Worm (Caenorhabditis elegans): ENCODE results near the gene C34C6.10.

C34C6.10 gene

DNA sequence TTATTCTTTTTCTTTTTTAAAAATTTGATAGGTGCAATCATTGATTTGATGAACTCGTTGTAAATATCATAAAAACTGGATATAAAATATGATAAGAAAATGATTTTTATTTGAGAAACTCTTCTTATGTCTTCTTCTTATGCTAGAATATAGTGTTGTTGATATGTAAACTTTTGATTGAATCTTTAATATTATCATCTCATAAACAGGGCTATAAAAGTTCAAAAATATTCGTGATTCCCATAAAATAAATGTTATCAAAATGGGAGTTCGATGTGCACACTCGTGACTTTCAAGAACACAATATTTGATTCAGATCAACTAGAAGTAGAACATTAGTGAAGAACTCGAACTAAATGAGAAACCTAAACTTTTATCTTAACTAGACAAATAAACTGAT is 43.3 kb upstream of the C34C6.10 start (continued):
- TF ChIP-seq nhr-77 (tag; optimal IDR thresholded peaks at IDR 0.05) (no peak), nhr-23 (tag; optimal IDR thresholded peaks at IDR 0.05) (no peak), nhr-6 (tag; optimal IDR thresholded peaks at IDR 0.05) (no peak), elt-3 (tag; optimal IDR thresholded peaks at IDR 0.05) (no peak), sma-3 (GFP tag; optimal IDR thresholded peaks at IDR 0.05) (no peak), R02D3.7 (tag; optimal IDR thresholded peaks at IDR 0.05) (no peak)

DNA sequence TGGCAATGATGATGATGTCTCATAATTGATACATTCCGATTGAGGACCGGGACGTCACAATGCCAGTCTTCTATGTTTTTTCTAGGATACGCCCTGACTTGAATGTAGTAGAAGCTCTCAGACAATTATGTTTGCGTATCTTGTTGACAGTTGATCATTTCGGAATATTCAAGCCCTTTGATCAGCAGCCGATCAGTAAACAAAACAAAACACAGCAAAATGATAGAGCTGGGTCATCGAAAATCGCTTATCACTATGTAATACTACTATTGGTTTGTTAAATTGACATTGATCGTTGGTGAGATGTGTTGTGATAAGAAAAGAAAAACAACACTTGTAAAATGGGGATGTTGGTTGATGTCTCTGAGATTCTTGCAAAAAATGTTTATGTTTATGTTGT is 42.6 kb upstream of the C34C6.10 start:
- no peak for TF ChIP-seq C34F6.9 (tag; optimal IDR thresholded peaks at IDR 0.05)

DNA sequence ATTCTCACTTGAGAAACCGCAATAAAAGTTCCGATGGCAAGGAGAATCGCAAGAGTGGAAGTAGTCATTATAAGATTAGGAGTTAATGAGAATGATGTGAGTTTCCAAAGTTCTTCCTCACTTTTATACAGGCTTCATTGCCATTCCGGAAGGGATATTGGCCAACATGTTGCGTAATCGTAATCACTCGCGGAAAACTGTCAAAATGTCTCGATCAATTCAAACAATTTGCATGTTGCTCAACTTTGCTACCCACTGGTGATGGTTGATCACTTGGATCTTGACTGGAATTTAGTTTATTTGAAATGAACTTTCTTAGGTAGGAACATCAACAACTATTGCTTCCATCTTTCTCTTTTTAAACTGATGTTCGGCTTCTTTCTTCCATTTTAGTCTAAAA is 41.8 kb upstream of the C34C6.10 start, which contains the start of gene idpb-4:
Gene idpb-4, minus strand, starts transcription at position 101 of the 400 bp plus-strand sequence.
- no peak for TF ChIP-seq nhr-10 (tag; optimal IDR thresholded peaks at IDR 0.05)
- TF ChIP-seq gmeb-1 (tag; optimal IDR thresholded peaks at IDR 0.05): no peak
- TF ChIP-seq nhr-129 (tag; optimal IDR thresholded peaks at IDR 0.05): no peak
- TF ChIP-seq zag-1 (tag; optimal IDR thresholded peaks at IDR 0.05): no peak
- TF ChIP-seq ceh-16 (tag; optimal IDR thresholded peaks at IDR 0.05): no peak
- TF ChIP-seq nhr-12 (tag; optimal IDR thresholded peaks at IDR 0.05): no peak
- TF ChIP-seq fos-1 (tag; optimal IDR thresholded peaks at IDR 0.05): no peak
- TF ChIP-seq nhr-25 (tag; optimal IDR thresholded peaks at IDR 0.05): no peak
- no peak for TF ChIP-seq ztf-4 (tag; optimal IDR thresholded peaks at IDR 0.05)
- no peak for TF ChIP-seq elt-1 (tag; optimal IDR thresholded peaks at IDR 0.05)
- no peak for TF ChIP-seq nhr-21 (tag; optimal IDR thresholded peaks at IDR 0.05)
- no peak for TF ChIP-seq ZK546.5 (tag; optimal IDR thresholded peaks at IDR 0.05)
- TF ChIP-seq lsy-2 (tag; optimal IDR thresholded peaks at IDR 0.05): no peak
- TF ChIP-seq ztf-1 (GFP tag; conservative IDR thresholded peaks at IDR 0.05): no peak
- TF ChIP-seq lin-11 (tag; optimal IDR thresholded peaks at IDR 0.05): no peak

DNA sequence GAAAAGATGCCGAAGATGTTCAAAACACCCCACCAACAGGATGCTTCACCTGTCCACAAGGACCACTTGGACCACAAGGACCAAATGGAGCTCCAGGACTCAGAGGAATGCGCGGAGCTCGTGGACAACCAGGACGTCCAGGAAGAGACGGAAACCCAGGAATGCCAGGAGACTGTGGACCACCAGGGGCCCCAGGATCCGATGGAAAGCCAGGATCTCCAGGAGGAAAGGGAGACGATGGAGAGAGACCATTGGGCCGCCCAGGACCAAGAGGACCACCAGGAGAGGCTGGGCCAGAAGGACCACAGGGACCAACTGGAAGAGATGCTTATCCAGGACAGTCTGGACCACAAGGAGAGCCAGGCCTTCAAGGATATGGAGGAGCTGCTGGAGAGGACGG is 37.9 kb upstream of the C34C6.10 start:
- TF ChIP-seq snpc-4 (tag; optimal IDR thresholded peaks at IDR 0.05) (no peak), unc-55 (GFP tag; optimal IDR thresholded peaks at IDR 0.05) (no peak), nhr-12 (tag; optimal IDR thresholded peaks at IDR 0.05) (no peak), ceh-82 (tag; optimal IDR thresholded peaks at IDR 0.05) (no peak), ztf-1 (GFP tag; conservative IDR thresholded peaks at IDR 0.05) (no peak), nhr-10 (tag; optimal IDR thresholded peaks at IDR 0.05) (no peak), mab-5 (tag; optimal IDR thresholded peaks at IDR 0.05) (no peak), sma-9 (GFP tag; optimal IDR thresholded peaks at IDR 0.05) (no peak), sma-9 (tag; optimal IDR thresholded peaks at IDR 0.05) (no peak), nhr-6 (tag; optimal IDR thresholded peaks at IDR 0.05) (no peak), mdl-1 (tag; optimal IDR thresholded peaks at IDR 0.05) (no peak), unc-39 (tag; optimal IDR thresholded peaks at IDR 0.05) (no peak), nhr-25 (tag; optimal IDR thresholded peaks at IDR 0.05) (no peak), crh-2 (tag; optimal IDR thresholded peaks at IDR 0.05) (no peak), nhr-129 (tag; optimal IDR thresholded peaks at IDR 0.05) (no peak)

DNA sequence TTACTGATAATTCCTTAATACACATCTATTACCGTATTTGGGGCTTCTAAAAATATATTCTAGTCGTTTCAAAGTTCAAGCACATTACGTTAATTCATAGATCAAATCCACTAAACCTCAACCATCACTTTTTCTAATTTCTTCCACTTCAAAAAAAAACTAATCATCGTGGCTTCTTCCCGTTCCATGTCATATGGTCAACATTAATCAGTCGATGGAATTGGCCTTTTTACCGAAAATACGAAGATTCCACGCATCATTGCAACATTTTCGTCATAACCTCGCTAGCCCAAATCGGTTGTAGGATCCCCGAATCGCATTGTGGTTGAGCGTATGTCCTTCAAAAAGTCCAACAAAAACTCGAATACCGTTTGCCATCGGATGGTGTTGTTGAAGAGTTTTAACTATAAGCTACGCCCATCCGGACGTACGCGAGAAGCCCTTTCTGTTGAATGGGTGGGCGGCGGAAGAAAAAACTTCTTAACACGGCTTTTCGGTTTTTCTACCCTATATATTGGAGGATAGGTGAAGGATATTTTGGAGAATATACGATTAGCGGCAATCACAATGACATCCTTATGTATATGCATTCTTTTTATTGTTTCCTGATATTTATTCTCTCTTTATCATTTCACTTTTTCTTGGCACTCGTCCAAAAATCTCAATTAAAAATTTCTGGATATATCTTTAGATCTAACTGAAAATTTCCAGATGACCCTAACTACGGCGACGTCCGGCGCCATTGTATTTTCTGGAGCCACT is 36.8 kb upstream of the C34C6.10 start, which contains the start of gene rol-6:
Gene rol-6, plus strand, starts transcription at position 712 of the 762 bp plus-strand sequence.
- TF ChIP-seq nhr-21 (tag; optimal IDR thresholded peaks at IDR 0.05): peak; percentile 10
- TF ChIP-seq ztf-11 (tag; optimal IDR thresholded peaks at IDR 0.05): no peak
- TF ChIP-seq lin-13 (GFP tag; optimal IDR thresholded peaks at IDR 0.05): no peak
- TF ChIP-seq ztf-1 (GFP tag; conservative IDR thresholded peaks at IDR 0.05): no peak
- TF ChIP-seq dmd-4 (tag; optimal IDR thresholded peaks at IDR 0.05): no peak
- no peak for TF ChIP-seq mbf-1 (tag; optimal IDR thresholded peaks at IDR 0.05)
